Worm (Caenorhabditis elegans) whole organism, early embryonic: ENCODE results near the gene ZK813.4.

Source experiments
- B0310.2 ChIP-seq: sonication (generic microtip); optimal IDR thresholded peaks from 2 replicates; lab custom pipeline; 2016; ENCODE audit warnings: mild to moderate bottlenecking, missing genetic modification characterization, missing compliant biosample characterization
- F13C5.2 ChIP-seq: sonication (generic microtip); optimal IDR thresholded peaks from 2 replicates; lab custom pipeline; 2017; ENCODE audit warnings: mild to moderate bottlenecking, missing genetic modification characterization, inconsistent platforms, missing compliant biosample characterization
- aly-1 ChIP-seq: sonication (generic microtip); optimal IDR thresholded peaks from 2 replicates; lab custom pipeline; 2016; ENCODE audit warnings: missing genetic modification characterization, missing compliant biosample characterization
- ama-1 ChIP-seq: fragments of 150-350 bp; optimal IDR thresholded peaks from 2 replicates; lab custom pipeline; 2014
- ceh-13 ChIP-seq: fragments of 200-800 bp; sonication (Bioruptor generic); optimal IDR thresholded peaks from 2 replicates; lab custom pipeline; 2018; ENCODE audit warnings: mild to moderate bottlenecking, missing genetic modification characterization, missing compliant biosample characterization
- ceh-36 ChIP-seq: sonication (generic microtip); optimal IDR thresholded peaks from 2 replicates; lab custom pipeline; 2016; ENCODE audit warnings: missing genetic modification characterization, inconsistent platforms, missing compliant biosample characterization
- ets-7 ChIP-seq: sonication (generic microtip); optimal IDR thresholded peaks from 2 replicates; lab custom pipeline; 2016; ENCODE audit warnings: missing genotype, missing genetic modification characterization, missing compliant biosample characterization
- flt-1 ChIP-seq: fragments of 200-800 bp; sonication (Bioruptor generic); IDR thresholded peaks from 2 replicates; pipeline ENCODE4 v1.3.6; 2022; ENCODE audit warnings: missing genetic modification characterization, missing compliant biosample characterization
- hmbx-1 ChIP-seq: sonication (generic microtip); optimal IDR thresholded peaks from 2 replicates; lab custom pipeline; 2016; ENCODE audit warnings: mild to moderate bottlenecking, missing genetic modification characterization, missing compliant biosample characterization
- hmg-4 ChIP-seq: fragments of 200-800 bp; sonication (Bioruptor generic); optimal IDR thresholded peaks from 2 replicates; lab custom pipeline; 2018; ENCODE audit warnings: mild to moderate bottlenecking, missing genetic modification characterization, missing compliant biosample characterization
- hnd-1 ChIP-seq: sonication (generic microtip); optimal IDR thresholded peaks from 2 replicates; lab custom pipeline; 2016; ENCODE audit warnings: missing genetic modification characterization, missing compliant biosample characterization
- pes-1 ChIP-seq: fragments of 200-800 bp; sonication (Bioruptor generic); IDR thresholded peaks from 2 replicates; pipeline ENCODE4 v1.3.6; 2022; ENCODE audit warnings: missing genetic modification reagents, missing genetic modification characterization, missing compliant biosample characterization
- scrt-1 ChIP-seq: fragments of 200-800 bp; sonication (Bioruptor generic); IDR thresholded peaks from 2 replicates; pipeline ENCODE4 v1.3.6; 2022; ENCODE audit warnings: missing genetic modification characterization, missing compliant biosample characterization
- sea-1 ChIP-seq: fragments of 200-800 bp; sonication (Bioruptor generic); conservative IDR thresholded peaks from 2 replicates; pipeline ENCODE4 v1.3.6; 2022; ENCODE audit warnings: missing genetic modification characterization, missing compliant biosample characterization
- tbx-11 ChIP-seq: fragments of 200-800 bp; sonication (Bioruptor generic); IDR thresholded peaks from 2 replicates; pipeline ENCODE4 v1.3.6; 2022; ENCODE audit warnings: missing genetic modification characterization, missing compliant biosample characterization
- tbx-37 ChIP-seq: fragments of 200-800 bp; sonication (Bioruptor generic); conservative IDR thresholded peaks from 2 replicates; pipeline ENCODE4 v1.3.6; 2022; ENCODE audit warnings: missing genetic modification reagents, missing genetic modification characterization, missing compliant biosample characterization
- tra-4 ChIP-seq: sonication (generic microtip); optimal IDR thresholded peaks from 2 replicates; lab custom pipeline; 2017; ENCODE audit warnings: missing genetic modification characterization, missing compliant biosample characterization

ZK813.4 gene

ce11 chrX:3453870-3454269, 23.9 kb upstream of the ZK813.4 start:
- TF ChIP-seq ceh-13 (no peak), tbx-11 (GFP tag; lab: Robert Waterston, UW) (no peak), scrt-1 (no peak), tbx-37 (GFP tag; lab: Robert Waterston, UW) (no peak), hmbx-1 (tag; lab: Kevin White, UChicago) (no peak), ets-7 (tag; lab: Kevin White, UChicago) (no peak), tra-4 (no peak), F13C5.2 (tag; lab: Kevin White, UChicago) (no peak), B0310.2 (tag; lab: Kevin White, UChicago) (no peak), pes-1 (no peak), ceh-36 (tag; lab: Kevin White, UChicago) (no peak), hnd-1 (no peak), sea-1 (GFP tag; lab: Robert Waterston, UW) (no peak), ama-1 (no peak), flt-1 (GFP tag; lab: Robert Waterston, UW) (no peak), aly-1 (tag; lab: Kevin White, UChicago) (no peak), hmg-4 (GFP tag; lab: Kevin White, UChicago) (no peak)

ce11 chrX:3451122-3451521, 21.2 kb upstream of the ZK813.4 start, which contains the start of gene ZK813.5:
ZK813.5 (minus strand) TSS chrX:3451222.
- TF ChIP-seq hmbx-1 (tag; lab: Kevin White, UChicago) (no peak), hnd-1 (no peak), tbx-11 (GFP tag; lab: Robert Waterston, UW) (no peak), tra-4 (no peak), tbx-37 (GFP tag; lab: Robert Waterston, UW) (no peak), aly-1 (tag; lab: Kevin White, UChicago) (no peak)

DNA sequence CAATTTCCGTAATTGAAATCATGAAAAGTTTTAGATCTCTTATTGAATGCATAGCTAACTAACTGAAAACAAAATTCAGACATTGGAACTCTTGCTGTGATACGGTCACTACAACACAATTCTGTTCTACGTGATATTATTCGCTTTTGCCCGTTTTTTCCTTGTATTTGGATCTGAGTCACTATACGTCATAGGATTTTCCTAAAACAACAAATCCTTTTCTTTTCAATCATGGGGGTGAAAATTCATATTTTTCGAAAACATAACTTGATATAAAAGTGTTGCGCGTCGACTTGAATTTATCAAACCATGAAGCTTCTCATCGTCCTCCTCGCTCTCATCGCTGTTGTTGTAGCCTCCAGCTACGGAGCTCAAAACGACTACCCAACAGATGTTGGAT, 16.1 kb upstream of the ZK813.4 start, which contains the start of gene ZK813.1:
Gene ZK813.1 (plus strand): TSS at position 301 of the 400 bp plus-strand sequence.
- TF ChIP-seq ceh-13: no peak
- TF ChIP-seq flt-1 (GFP tag; lab: Robert Waterston, UW): no peak
- no peak for TF ChIP-seq tbx-37 (GFP tag; lab: Robert Waterston, UW)
- no peak for TF ChIP-seq pes-1
- TF ChIP-seq sea-1 (GFP tag; lab: Robert Waterston, UW): no peak
- no peak for TF ChIP-seq hmbx-1 (tag; lab: Kevin White, UChicago)
- TF ChIP-seq F13C5.2 (tag; lab: Kevin White, UChicago): no peak
- no peak for TF ChIP-seq hmg-4 (GFP tag; lab: Kevin White, UChicago)

- no peak for TF ChIP-seq pes-1
- TF ChIP-seq tbx-37 (GFP tag; lab: Robert Waterston, UW): no peak
- no peak for TF ChIP-seq aly-1 (tag; lab: Kevin White, UChicago)
- no peak for TF ChIP-seq tbx-11 (GFP tag; lab: Robert Waterston, UW)
- TF ChIP-seq ets-7 (tag; lab: Kevin White, UChicago): no peak
- TF ChIP-seq ceh-13: no peak
- no peak for TF ChIP-seq B0310.2 (tag; lab: Kevin White, UChicago)
- TF ChIP-seq ama-1: no peak
These were observed 14.6 kb upstream of the ZK813.4 start, which contains the start of gene ZK813.7 for ce11 chrX:3444514-3444913. ZK813.7 (plus strand) TSS chrX:3444814.

- TF ChIP-seq tbx-11 (GFP tag; lab: Robert Waterston, UW) (no peak), flt-1 (GFP tag; lab: Robert Waterston, UW) (no peak), ceh-13 (no peak), tbx-37 (GFP tag; lab: Robert Waterston, UW) (no peak), F13C5.2 (tag; lab: Kevin White, UChicago) (no peak), ama-1 (no peak), ceh-36 (tag; lab: Kevin White, UChicago) (no peak)
These were observed 13.6 kb upstream of the ZK813.4 start, which contains the start of gene ZK813.2 for ce11 chrX:3443526-3443925. ZK813.2 (plus strand) TSS chrX:3443826.

- TF ChIP-seq ceh-13 (no peak), ets-7 (tag; lab: Kevin White, UChicago) (no peak), hmg-4 (GFP tag; lab: Kevin White, UChicago) (no peak), tra-4 (no peak), ceh-36 (tag; lab: Kevin White, UChicago) (no peak), scrt-1 (no peak), aly-1 (tag; lab: Kevin White, UChicago) (no peak)
These were observed 11.6 kb upstream of the ZK813.4 start, which contains the start of gene ZK813.3 for ce11 chrX:3441539-3441938. ZK813.3 (plus strand) TSS chrX:3441839.

DNA sequence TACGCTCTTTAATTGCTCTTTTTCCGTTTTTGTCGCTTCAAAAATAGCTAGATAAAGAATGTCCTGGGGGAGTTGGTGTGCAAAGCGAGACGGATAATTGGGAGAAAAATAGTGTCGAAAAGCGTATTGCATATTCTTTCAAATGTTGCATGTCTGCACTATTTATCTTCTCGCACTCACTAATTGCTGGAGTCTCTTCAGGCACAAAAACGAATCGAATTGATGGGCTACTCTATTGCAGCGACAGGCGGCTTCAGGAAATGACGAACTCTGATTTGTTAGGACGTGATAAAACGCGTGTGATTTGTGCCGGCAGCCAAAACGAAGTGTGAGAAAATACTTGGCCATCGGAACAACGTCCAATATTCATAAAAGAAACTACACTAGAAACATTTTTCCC, 10.4 kb upstream of the ZK813.4 start:
- TF ChIP-seq scrt-1 (no peak), ama-1 (no peak), B0310.2 (tag; lab: Kevin White, UChicago) (no peak), ets-7 (tag; lab: Kevin White, UChicago) (no peak), aly-1 (tag; lab: Kevin White, UChicago) (no peak), flt-1 (GFP tag; lab: Robert Waterston, UW) (no peak), hnd-1 (no peak), tra-4 (no peak)

DNA sequence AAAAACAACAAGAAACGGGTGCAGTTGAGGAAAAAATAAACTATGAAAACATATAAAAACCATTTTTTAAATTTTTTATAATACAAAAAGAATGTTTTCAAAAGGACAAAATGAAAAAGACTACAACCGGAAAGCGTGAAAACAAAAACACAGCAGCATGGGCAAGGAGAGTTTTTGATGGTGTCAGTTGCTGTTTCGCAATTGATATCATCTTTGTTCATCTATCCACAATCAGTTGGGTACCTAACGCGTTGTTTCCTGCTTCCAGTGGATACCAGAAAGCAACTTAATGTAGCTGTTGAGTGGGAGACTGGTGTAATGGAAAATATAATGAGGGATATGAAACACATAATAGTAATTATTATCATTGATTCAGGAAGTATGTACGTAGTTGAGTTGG, 9.9 kb upstream of the ZK813.4 start:
- no peak for TF ChIP-seq tbx-37 (GFP tag; lab: Robert Waterston, UW)
- TF ChIP-seq hmg-4 (GFP tag; lab: Kevin White, UChicago): no peak
- TF ChIP-seq tra-4: no peak
- no peak for TF ChIP-seq hnd-1
- TF ChIP-seq tbx-11 (GFP tag; lab: Robert Waterston, UW): no peak
- no peak for TF ChIP-seq F13C5.2 (tag; lab: Kevin White, UChicago)
- no peak for TF ChIP-seq pes-1
- no peak for TF ChIP-seq scrt-1
- no peak for TF ChIP-seq ets-7 (tag; lab: Kevin White, UChicago)
- TF ChIP-seq ceh-36 (tag; lab: Kevin White, UChicago): no peak
- TF ChIP-seq sea-1 (GFP tag; lab: Robert Waterston, UW): no peak
- TF ChIP-seq ama-1: no peak
- TF ChIP-seq hmbx-1 (tag; lab: Kevin White, UChicago): no peak
- no peak for TF ChIP-seq ceh-13
- no peak for TF ChIP-seq B0310.2 (tag; lab: Kevin White, UChicago)
- no peak for TF ChIP-seq flt-1 (GFP tag; lab: Robert Waterston, UW)
- no peak for TF ChIP-seq aly-1 (tag; lab: Kevin White, UChicago)
